Worm (Caenorhabditis elegans) whole organism, L4 larva: ENCODE results near the gene H40L08.3.

ENCODE experiments used
- F10B5.3 ChIP-seq: sonication (generic microtip); optimal IDR thresholded peaks from 2 replicates; lab custom pipeline; 2016; ENCODE audit warnings: mild to moderate bottlenecking, missing genetic modification characterization, missing compliant biosample characterization
- F37D6.2 ChIP-seq: sonication (generic microtip); optimal IDR thresholded peaks from 2 replicates; lab custom pipeline; 2016; ENCODE audit warnings: mild to moderate bottlenecking, missing genetic modification characterization, missing compliant biosample characterization
- F44E2.7 ChIP-seq: fragments of 200-800 bp; sonication (Bioruptor generic); IDR thresholded peaks from 2 replicates; pipeline ENCODE4 v2.1.2; 2022; ENCODE audit warnings: missing genetic modification characterization, missing compliant biosample characterization
- R02D3.7 ChIP-seq: fragments of 150-350 bp; sonication (generic microtip); optimal IDR thresholded peaks from 3 replicates; lab custom pipeline; 2014; ENCODE audit warnings: missing biosample characterization, missing genetic modification characterization
- T20F7.1 ChIP-seq: fragments of 200-800 bp; sonication (Bioruptor generic); optimal IDR thresholded peaks from 2 replicates; lab custom pipeline; 2018; ENCODE audit warnings: mild to moderate bottlenecking, missing genetic modification characterization, missing compliant biosample characterization
- Y48G9A.11 ChIP-seq: fragments of 200-800 bp; sonication (Bioruptor generic); IDR thresholded peaks from 2 replicates; pipeline ENCODE4 v1.3.6; 2022; ENCODE audit warnings: missing genetic modification reagents, missing genetic modification characterization, missing compliant biosample characterization
- Y75B8A.6 ChIP-seq: fragments of 200-800 bp; sonication (Bioruptor generic); IDR thresholded peaks from 2 replicates; pipeline ENCODE4 v1.3.6; 2022; ENCODE audit warnings: missing genetic modification reagents, missing genetic modification characterization, missing compliant biosample characterization
- aha-1 ChIP-seq: fragments of 150-350 bp; peaks from one replicate; lab custom pipeline; 2014; ENCODE audit warnings: missing biosample characterization, missing genetic modification characterization
- ceh-32 ChIP-seq: sonication (generic microtip); optimal IDR thresholded peaks from 2 replicates; lab custom pipeline; 2016; ENCODE audit warnings: mild to moderate bottlenecking, missing genetic modification characterization, missing compliant biosample characterization; ENCODE audit not compliant: poor library complexity
- ctbp-1 ChIP-seq: fragments of 200-800 bp; sonication (Bioruptor generic); IDR thresholded peaks from 2 replicates; pipeline ENCODE4 v1.3.6; 2022; ENCODE audit warnings: missing genetic modification reagents, missing genetic modification characterization, missing compliant biosample characterization
- daf-16 ChIP-seq, 3 experiments: sonication (generic microtip); optimal IDR thresholded peaks; 2 replicates each; lab custom pipeline; 2016 to 2017; ENCODE audit warnings: missing genetic modification characterization in 3 of 3, missing genetic modification reagents in 3 of 3, mild to moderate bottlenecking in 2 of 3, missing compliant biosample characterization in 2 of 3, missing biosample characterization in 1 of 3, moderate library complexity in 1 of 3
- daf-19 ChIP-seq: fragments of 200-800 bp; sonication (Bioruptor generic); conservative IDR thresholded peaks from 2 replicates; pipeline ENCODE4 v1.3.6; 2022; ENCODE audit warnings: missing genetic modification characterization, missing compliant biosample characterization
- daf-8 ChIP-seq: fragments of 200-800 bp; sonication (Bioruptor generic); IDR thresholded peaks from 2 replicates; pipeline ENCODE4 v1.3.6; 2022; ENCODE audit warnings: missing genetic modification characterization, missing compliant biosample characterization
- dmd-6 ChIP-seq: fragments of 200-800 bp; sonication (Bioruptor generic); IDR thresholded peaks from 2 replicates; pipeline ENCODE4 v1.3.6; 2022; ENCODE audit warnings: missing genetic modification reagents, missing genetic modification characterization, missing compliant biosample characterization
- dmd-9 ChIP-seq: fragments of 200-800 bp; sonication (Bioruptor generic); IDR thresholded peaks from 2 replicates; pipeline ENCODE4 v1.3.6; 2022; ENCODE audit warnings: missing genetic modification reagents, missing genetic modification characterization, missing compliant biosample characterization
- dve-1 ChIP-seq: sonication (generic microtip); optimal IDR thresholded peaks from 2 replicates; lab custom pipeline; 2017; ENCODE audit warnings: antibody characterized with exemption, mild to moderate bottlenecking, missing genetic modification characterization, missing compliant biosample characterization; ENCODE audit not compliant: insufficient read depth
- fos-1 ChIP-seq: fragments of 150-350 bp; optimal IDR thresholded peaks from 2 replicates; lab custom pipeline; 2014; ENCODE audit warnings: missing biosample characterization, missing genetic modification characterization
- gei-8 ChIP-seq: fragments of 200-800 bp; sonication (Bioruptor generic); optimal IDR thresholded peaks from 2 replicates; lab custom pipeline; 2018; ENCODE audit warnings: mild to moderate bottlenecking, missing genetic modification characterization, missing compliant biosample characterization
- hlh-11 ChIP-seq: fragments of 200-800 bp; sonication (Bioruptor generic); optimal IDR thresholded peaks from 2 replicates; lab custom pipeline; 2018; ENCODE audit warnings: mild to moderate bottlenecking, missing genetic modification characterization, missing compliant biosample characterization
- lin-15B ChIP-seq: fragments of 150-350 bp; sonication (generic microtip); optimal IDR thresholded peaks from 3 replicates; lab custom pipeline; 2014; ENCODE audit warnings: missing biosample characterization, missing genetic modification characterization
- lin-39 ChIP-seq: fragments of 150-350 bp; optimal IDR thresholded peaks from 2 replicates; lab custom pipeline; 2014; ENCODE audit warnings: missing biosample characterization, missing genetic modification reagents, missing genetic modification characterization
- lsy-2 ChIP-seq, 2 experiments: fragments of 150-350 bp in 1 of 2; sonication (generic microtip) in 1 of 2; optimal IDR thresholded peaks; 2 replicates each; lab custom pipeline; 2014 to 2017; ENCODE audit warnings: missing biosample characterization in 2 of 2, missing genetic modification characterization in 2 of 2
- madf-5 ChIP-seq, 2 experiments: fragments of 200-800 bp; sonication (Bioruptor generic); IDR thresholded peaks; 2 replicates each; pipeline ENCODE4 v1.3.6; 2022; ENCODE audit warnings: missing compliant biosample characterization in 2 of 2, missing genetic modification characterization in 2 of 2
- mdl-1 ChIP-seq, 2 experiments: fragments of 150-350 bp in 1 of 2; sonication (generic microtip) in 1 of 2; optimal IDR thresholded peaks; 2 replicates each; lab custom pipeline; 2014 to 2017; ENCODE audit warnings: missing biosample characterization in 2 of 2, missing genetic modification characterization in 2 of 2
- mes-2 ChIP-seq: sonication (generic microtip); optimal IDR thresholded peaks from 2 replicates; lab custom pipeline; 2016; ENCODE audit warnings: missing genotype, mild to moderate bottlenecking, missing genetic modification characterization, missing compliant biosample characterization; ENCODE audit not compliant: poor library complexity, severe bottlenecking
- mxl-2 ChIP-seq: fragments of 200-800 bp; sonication (Bioruptor generic); conservative IDR thresholded peaks from 2 replicates; pipeline ENCODE4 v1.3.6; 2022; ENCODE audit warnings: missing genetic modification reagents, missing genetic modification characterization, missing compliant biosample characterization
- nhr-237 ChIP-seq: sonication (generic microtip); optimal IDR thresholded peaks from 2 replicates; lab custom pipeline; 2017; ENCODE audit warnings: missing biosample characterization, missing genetic modification characterization
- nhr-42 ChIP-seq: fragments of 200-800 bp; sonication (Bioruptor generic); IDR thresholded peaks from 2 replicates; pipeline ENCODE4 v1.3.6; 2022; ENCODE audit warnings: missing genetic modification characterization, missing compliant biosample characterization
- nhr-48 ChIP-seq: sonication (generic microtip); optimal IDR thresholded peaks from 2 replicates; lab custom pipeline; 2016; ENCODE audit warnings: mild to moderate bottlenecking, missing genetic modification characterization, missing compliant biosample characterization
- pqm-1 ChIP-seq: sonication (generic microtip); optimal IDR thresholded peaks from 2 replicates; lab custom pipeline; 2017; ENCODE audit warnings: missing biosample characterization, missing genetic modification characterization
- rbr-2 ChIP-seq: sonication (generic microtip); optimal IDR thresholded peaks from 2 replicates; lab custom pipeline; 2016; ENCODE audit warnings: missing genotype, missing genetic modification characterization, missing compliant biosample characterization
- set-16 ChIP-seq: fragments of 200-800 bp; sonication (Bioruptor generic); IDR thresholded peaks from 2 replicates; pipeline ENCODE4 v1.3.6; 2022; ENCODE audit warnings: missing genetic modification reagents, missing genetic modification characterization, missing compliant biosample characterization
- unc-62 ChIP-seq, 3 experiments: fragments of 150-350 bp in 1 of 3; sonication (generic microtip); optimal IDR thresholded peaks in 2 of 3; peaks in 1 of 3; 1 replicate in 1 of 3; 2 replicates in 2 of 3; lab custom pipeline; 2014 to 2017; ENCODE audit warnings: missing biosample characterization in 3 of 3, missing genetic modification characterization in 3 of 3, missing genetic modification reagents in 3 of 3, missing genotype in 1 of 3
- vab-7 ChIP-seq: fragments of 200-800 bp; sonication (Bioruptor generic); IDR thresholded peaks from 2 replicates; pipeline ENCODE4 v1.3.6; 2022; ENCODE audit warnings: missing genetic modification reagents, missing genetic modification characterization, missing compliant biosample characterization
- zfp-3 ChIP-seq: fragments of 200-800 bp; sonication (Bioruptor generic); conservative IDR thresholded peaks from 2 replicates; pipeline ENCODE4 v1.3.6; 2022; ENCODE audit warnings: missing genetic modification reagents, missing genetic modification characterization, missing compliant biosample characterization

Gene H40L08.3

ce11 chrX:15087752-15088151, 11.9 kb upstream of the H40L08.3 start:
- TF ChIP-seq hlh-11 (tag; lab: Kevin White, UChicago) (peak; percentile 39), nhr-42 (no peak), daf-16 (GFP tag; optimal IDR thresholded peaks at IDR 0.05; lab: Kevin White, UChicago) (no peak), daf-16 (tag; optimal IDR thresholded peaks at IDR 0.05; lab: Kevin White, UChicago) (peak; percentile 0), dmd-6 (peak; percentile 38), ceh-32 (tag; lab: Kevin White, UChicago) (no peak), fos-1 (tag; lab: Kevin White, UChicago) (no peak), madf-5 (GFP tag; IDR thresholded peaks at IDR 0.05; lab: Robert Waterston, UW) (no peak), dmd-9 (no peak), pqm-1 (tag; lab: Kevin White, UChicago) (peak; percentile 19), daf-8 (GFP tag; lab: Robert Waterston, UW) (no peak), unc-62 (GFP tag; optimal IDR thresholded peaks at IDR 0.05 in 1 of 2; lab: Kevin White, UChicago) (peak in 1 of 2 experiments; percentile 30), unc-62 (tag; optimal IDR thresholded peaks at IDR 0.05; lab: Kevin White, UChicago) (no peak), Y75B8A.6 (GFP tag; lab: Robert Waterston, UW) (no peak), F10B5.3 (tag; lab: Kevin White, UChicago) (no peak)

DNA sequence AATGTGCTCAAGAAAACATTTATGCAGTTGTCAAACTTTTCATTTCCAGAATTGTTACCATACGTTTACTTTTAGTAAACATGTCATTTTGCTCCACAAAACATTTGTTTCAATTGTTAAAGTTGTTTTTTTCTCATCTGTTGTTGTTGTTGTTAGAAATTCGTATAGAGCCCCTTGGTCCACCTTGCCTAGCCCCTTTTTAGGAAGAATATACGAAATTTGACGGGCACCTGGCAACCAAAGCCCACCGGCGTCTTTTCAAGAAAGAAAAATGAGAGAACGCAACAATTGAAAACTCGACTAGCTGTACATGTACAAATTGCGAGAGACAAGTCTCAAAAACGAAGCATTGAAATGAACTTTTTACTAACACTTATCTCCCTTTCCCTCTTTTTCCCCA, 8.5 kb upstream of the H40L08.3 start, which contains the start of gene F09B12.5:
TSS of gene F09B12.5 (plus strand) at position 301 of the 400 bp plus-strand sequence.
- no peak for TF ChIP-seq lin-15B
- TF ChIP-seq daf-19 (GFP tag; lab: Robert Waterston, UW) = no peak
- no peak for TF ChIP-seq F37D6.2 (tag; lab: Kevin White, UChicago)
- TF ChIP-seq zfp-3 (GFP tag; lab: Robert Waterston, UW) = no peak
- TF ChIP-seq nhr-48 (tag; lab: Kevin White, UChicago) = no peak
- no peak for TF ChIP-seq mxl-2 (GFP tag; lab: Robert Waterston, UW)
- no peak for TF ChIP-seq R02D3.7 (tag; lab: Kevin White, UChicago)
- TF ChIP-seq Y48G9A.11 (GFP tag; lab: Robert Waterston, UW) = no peak
- no peak for TF ChIP-seq pqm-1 (tag; lab: Kevin White, UChicago)
- TF ChIP-seq gei-8 = no peak
- TF ChIP-seq mdl-1 (tag; optimal IDR thresholded peaks at IDR 0.05; lab: Kevin White, UChicago) = no peak
- no peak for TF ChIP-seq vab-7 (GFP tag; lab: Robert Waterston, UW)
- TF ChIP-seq daf-8 (GFP tag; lab: Robert Waterston, UW) = no peak
- TF ChIP-seq, all 104 proteins: peak for 0

DNA sequence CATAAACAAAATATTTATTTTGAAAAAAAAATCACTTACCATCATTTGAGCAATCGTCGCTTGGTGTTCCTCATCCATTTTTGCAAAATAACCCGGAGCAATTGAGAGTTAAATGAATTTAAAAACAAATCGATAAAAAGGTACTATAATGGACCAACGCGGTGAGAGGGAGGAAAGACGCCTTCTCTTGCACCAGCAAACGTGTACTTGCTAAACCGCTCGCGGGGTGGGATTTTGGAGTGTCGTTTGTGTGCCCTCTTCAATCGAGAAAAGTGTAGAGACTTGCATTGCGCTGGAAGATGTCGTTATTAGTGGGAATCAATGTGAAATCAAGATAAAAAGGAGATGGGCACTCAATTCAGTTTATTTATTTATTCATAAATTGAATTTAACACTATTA, 7.9 kb upstream of the H40L08.3 start, which contains the start of gene H40L08.1:
TSS of gene H40L08.1 (minus strand) at position 292 of the 400 bp plus-strand sequence.
- TF ChIP-seq T20F7.1 (GFP tag; lab: Kevin White, UChicago) (peak; percentile 94), dve-1 (tag; lab: Kevin White, UChicago) (peak; percentile 37), mes-2 (peak; percentile 56), aha-1 (tag; lab: Kevin White, UChicago) (peak; percentile 36), lsy-2 (tag; optimal IDR thresholded peaks at IDR 0.05; lab: Kevin White, UChicago) (peak in 1 of 2 experiments; percentile 42), nhr-237 (tag; lab: Kevin White, UChicago) (no peak), daf-8 (GFP tag; lab: Robert Waterston, UW) (no peak), lin-39 (no peak), rbr-2 (tag; lab: Kevin White, UChicago) (peak; percentile 3), F44E2.7 (GFP tag; lab: Robert Waterston, UW) (no peak), set-16 (GFP tag; lab: Robert Waterston, UW) (no peak), ctbp-1 (GFP tag; lab: Robert Waterston, UW) (no peak)
